Fruit fly (Drosophila melanogaster) whole organism, pupa: ENCODE results near the gene CG42367.
A peak's percentile ranks its signal among the peaks of the same experiment; 100 is the strongest.

Experiments
- CG10348 ChIP-seq: fragments of 200-800 bp; sonication (Bioruptor generic); IDR thresholded peaks from 2 replicates; pipeline ENCODE4 v1.3.6; 2022; ENCODE audit warnings: missing biosample characterization, missing genetic modification characterization
- CG12605 ChIP-seq: fragments of 200-800 bp; sonication (Bioruptor generic); IDR thresholded peaks from 2 replicates; pipeline ENCODE4 v1.3.6; 2022; ENCODE audit warnings: missing biosample characterization, missing genetic modification characterization
- CG13204 ChIP-seq: fragments of 200-800 bp; sonication (Bioruptor generic); optimal IDR thresholded peaks from 2 replicates; lab custom pipeline; 2018; ENCODE audit warnings: missing biosample characterization, mild to moderate bottlenecking, missing genetic modification characterization, moderate library complexity
- CG14655 ChIP-seq: fragments of 200-800 bp; sonication (Bioruptor generic); optimal IDR thresholded peaks from 3 replicates; lab custom pipeline; 2017; ENCODE audit warnings: mild to moderate bottlenecking, missing biosample characterization, missing genetic modification reagents, missing genetic modification characterization
- CG15710 ChIP-seq: fragments of 200-800 bp; sonication (Bioruptor generic); optimal IDR thresholded peaks from 2 replicates; lab custom pipeline; 2018; ENCODE audit warnings: missing biosample characterization, mild to moderate bottlenecking, missing genetic modification characterization, moderate library complexity
- CG17806 ChIP-seq: fragments of 200-800 bp; sonication (Bioruptor generic); optimal IDR thresholded peaks from 2 replicates; lab custom pipeline; 2018; ENCODE audit warnings: missing biosample characterization, mild to moderate bottlenecking, missing genetic modification characterization, moderate library complexity
- CG32121 ChIP-seq: fragments of 200-800 bp; sonication (Bioruptor generic); IDR thresholded peaks from 2 replicates; pipeline ENCODE4 v1.3.6; 2022; ENCODE audit warnings: missing biosample characterization, missing genetic modification characterization
- CG34367 ChIP-seq: fragments of 200-800 bp; sonication (Bioruptor generic); optimal IDR thresholded peaks from 2 replicates; lab custom pipeline; 2018; ENCODE audit warnings: missing biosample characterization, mild to moderate bottlenecking, missing genetic modification characterization
- CG4496 ChIP-seq: fragments of 200-800 bp; sonication (Bioruptor generic); IDR thresholded peaks from 3 replicates; pipeline ENCODE4 v1.3.6; 2022; ENCODE audit warnings: missing biosample characterization, missing genetic modification characterization
- CG8159 ChIP-seq: fragments of 200-800 bp; sonication (Bioruptor generic); optimal IDR thresholded peaks from 3 replicates; lab custom pipeline; 2018; ENCODE audit warnings: missing biosample characterization, mild to moderate bottlenecking, missing genetic modification characterization, moderate library complexity
- CG8301 ChIP-seq: fragments of 200-800 bp; sonication (Bioruptor generic); optimal IDR thresholded peaks from 2 replicates; lab custom pipeline; 2018; ENCODE audit warnings: missing biosample characterization, mild to moderate bottlenecking, missing genetic modification characterization
- CG9948 ChIP-seq: fragments of 200-800 bp; sonication (Bioruptor generic); optimal IDR thresholded peaks from 2 replicates; lab custom pipeline; 2018; ENCODE audit warnings: missing biosample characterization, mild to moderate bottlenecking, missing genetic modification characterization, moderate library complexity
- D1 ChIP-seq: fragments of 200-800 bp; sonication (Bioruptor generic); optimal IDR thresholded peaks from 2 replicates; lab custom pipeline; 2018; ENCODE audit warnings: missing biosample characterization, mild to moderate bottlenecking, missing genetic modification characterization, moderate library complexity
- EcR ChIP-seq: fragments of 200-800 bp; sonication (Bioruptor generic); optimal IDR thresholded peaks from 3 replicates; lab custom pipeline; 2019; ENCODE audit warnings: missing biosample characterization, missing genetic modification characterization, mild to moderate bottlenecking, moderate library complexity, missing genetic modification reagents
- Ets98B ChIP-seq: fragments of 200-800 bp; sonication (Bioruptor generic); IDR thresholded peaks from 2 replicates; pipeline ENCODE4 v1.3.6; 2022; ENCODE audit warnings: missing biosample characterization, missing genetic modification characterization
- Pif1A ChIP-seq: fragments of 200-800 bp; sonication (Bioruptor generic); optimal IDR thresholded peaks from 3 replicates; lab custom pipeline; 2016; ENCODE audit warnings: missing biosample characterization, missing genetic modification characterization
- Pif1B ChIP-seq: fragments of 200-800 bp; sonication (Bioruptor generic); optimal IDR thresholded peaks from 3 replicates; lab custom pipeline; 2016; ENCODE audit warnings: missing biosample characterization, missing genetic modification characterization
- Snoo ChIP-seq: fragments of 200-800 bp; sonication (Bioruptor generic); optimal IDR thresholded peaks from 3 replicates; lab custom pipeline; 2017; ENCODE audit warnings: missing biosample characterization, mild to moderate bottlenecking, missing genetic modification characterization, inconsistent platforms
- fd96Ca ChIP-seq: fragments of 200-800 bp; sonication (Bioruptor generic); IDR thresholded peaks from 3 replicates; pipeline ENCODE4 v1.3.6; 2022; ENCODE audit warnings: missing biosample characterization, missing genetic modification characterization
- gl ChIP-seq: fragments of 200-800 bp; sonication (Bioruptor generic); optimal IDR thresholded peaks from 2 replicates; lab custom pipeline; 2018; ENCODE audit warnings: missing biosample characterization, mild to moderate bottlenecking, missing genetic modification characterization
- rn ChIP-seq: fragments of 200-800 bp; sonication (Bioruptor generic); IDR thresholded peaks from 2 replicates; pipeline ENCODE4 v1.3.6; 2022; ENCODE audit warnings: missing biosample characterization, missing genetic modification characterization

Gene CG42367

dm6 chr2L:9930280-9930679, at the start of gene CG42367:
CG42367 (plus strand) TSS chr2L:9930580.
- TF ChIP-seq CG13204 (no peak), Snoo (tag; lab: Kevin White, UChicago) (no peak), CG12605 (GFP tag; lab: Robert Waterston, UW) (no peak)
- TF ChIP-seq, all 21 proteins: peak for 0

dm6 chr2L:9882393-9882971, 47.9 kb upstream of the CG42367 start:
- TF ChIP-seq CG8159 (no peak), CG32121 (GFP tag; lab: Robert Waterston, UW) (no peak), EcR (GFP tag; lab: Kevin White, UChicago) (no peak), CG9948 (tag; lab: Kevin White, UChicago) (no peak), gl (no peak), CG8301 (tag; lab: Kevin White, UChicago) (no peak), CG17806 (tag; lab: Kevin White, UChicago) (no peak), CG34367 (no peak)

dm6 chr2L:9886086-9886485, 44.3 kb upstream of the CG42367 start, which contains the start of gene nAChRalpha6:
nAChRalpha6 (minus strand) TSS chr2L:9886250.
- TF ChIP-seq CG4496, result no peak
- TF ChIP-seq Snoo (tag; lab: Kevin White, UChicago), result no peak
- no peak for TF ChIP-seq CG34367
- TF ChIP-seq CG14655 (GFP tag; lab: Kevin White, UChicago), result no peak
- TF ChIP-seq CG8301 (tag; lab: Kevin White, UChicago), result no peak
- TF ChIP-seq CG9948 (tag; lab: Kevin White, UChicago), result no peak
- TF ChIP-seq Pif1B (GFP tag; lab: Kevin White, UChicago), result no peak
- TF ChIP-seq CG8159, result no peak
- TF ChIP-seq CG10348 (GFP tag; lab: Robert Waterston, UW), result no peak
- TF ChIP-seq CG15710 (tag; lab: Kevin White, UChicago), result no peak
- TF ChIP-seq fd96Ca (GFP tag; lab: Robert Waterston, UW), result no peak
- TF ChIP-seq CG12605 (GFP tag; lab: Robert Waterston, UW), result no peak
- no peak for TF ChIP-seq CG32121 (GFP tag; lab: Robert Waterston, UW)
- TF ChIP-seq D1 (tag; lab: Kevin White, UChicago), result no peak
- no peak for TF ChIP-seq EcR (GFP tag; lab: Kevin White, UChicago)

DNA sequence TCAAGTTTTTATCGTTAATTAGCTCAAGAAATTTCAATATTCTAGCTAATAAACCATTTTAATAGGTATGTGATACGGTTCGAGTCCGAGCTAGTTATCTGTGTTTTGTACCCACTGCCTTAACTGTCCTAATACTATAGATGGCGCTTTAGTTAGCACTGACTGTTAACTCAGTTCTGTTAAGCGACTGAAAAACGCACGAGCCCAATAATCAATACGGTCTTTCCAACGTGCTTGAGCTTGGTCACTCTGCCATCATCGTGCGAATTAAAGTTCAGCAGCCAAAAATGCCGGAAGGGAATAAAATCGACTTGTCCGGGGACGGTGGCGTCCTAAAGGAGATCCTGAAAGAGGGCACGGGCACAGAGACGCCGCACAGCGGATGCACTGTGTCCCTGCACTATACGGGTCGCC, 42.5 kb upstream of the CG42367 start, which contains the start of gene Fkbp59:
TSS of gene Fkbp59 (plus strand) at position 150 of the 414 bp plus-strand sequence.
- no peak for TF ChIP-seq CG12605 (GFP tag; lab: Robert Waterston, UW)
- TF ChIP-seq CG10348 (GFP tag; lab: Robert Waterston, UW), result no peak
- no peak for TF ChIP-seq CG9948 (tag; lab: Kevin White, UChicago)
- no peak for TF ChIP-seq CG34367
- peak; percentile 41; the same call in 1 of the 3 replicates for TF ChIP-seq CG4496
- no peak for TF ChIP-seq CG8159
- no peak for TF ChIP-seq Pif1B (GFP tag; lab: Kevin White, UChicago)
- TF ChIP-seq CG14655 (GFP tag; lab: Kevin White, UChicago), result no peak
- TF ChIP-seq CG13204, result no peak

DNA sequence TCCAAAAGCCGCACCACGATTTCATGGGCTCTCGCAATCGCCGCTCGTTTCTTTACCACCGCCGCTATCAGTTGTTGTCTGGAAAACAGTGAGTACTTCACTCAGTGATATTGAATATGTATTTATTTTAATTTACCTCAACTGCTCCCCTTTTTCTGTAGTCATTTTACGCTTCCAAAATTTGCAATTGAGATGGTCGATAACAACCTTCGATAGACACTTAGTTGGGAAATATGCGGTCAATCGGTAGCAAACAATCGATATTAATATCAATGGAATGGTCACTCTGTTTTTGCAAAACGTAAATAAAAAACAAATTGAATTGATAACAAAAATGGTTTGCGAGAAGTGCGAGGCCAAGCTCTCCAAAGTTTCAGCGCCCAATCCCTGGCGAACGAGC, 39.8 kb upstream of the CG42367 start, which contains the start of the genes CG34183 and CG4537:
TSS of gene CG34183 (minus strand) at position 197 of the 400 bp plus-strand sequence.
TSS of gene CG4537 (plus strand) at position 310 of the 400 bp plus-strand sequence.
- TF ChIP-seq gl, result no peak
- no peak for TF ChIP-seq Ets98B (GFP tag; lab: Robert Waterston, UW)
- TF ChIP-seq EcR (GFP tag; lab: Kevin White, UChicago), result no peak
- no peak for TF ChIP-seq D1 (tag; lab: Kevin White, UChicago)
- no peak for TF ChIP-seq Pif1A (GFP tag; lab: Kevin White, UChicago)
- no peak for TF ChIP-seq CG12605 (GFP tag; lab: Robert Waterston, UW)
- TF ChIP-seq CG4496, result no peak
- no peak for TF ChIP-seq CG14655 (GFP tag; lab: Kevin White, UChicago)
- no peak for TF ChIP-seq CG13204
- TF ChIP-seq fd96Ca (GFP tag; lab: Robert Waterston, UW), result no peak
- no peak for TF ChIP-seq CG9948 (tag; lab: Kevin White, UChicago)
- no peak for TF ChIP-seq CG8159

- TF ChIP-seq Snoo (tag; lab: Kevin White, UChicago) (no peak), CG15710 (tag; lab: Kevin White, UChicago) (no peak), CG4496 (no peak), Pif1A (GFP tag; lab: Kevin White, UChicago) (no peak), CG8301 (tag; lab: Kevin White, UChicago) (no peak), fd96Ca (GFP tag; lab: Robert Waterston, UW) (no peak), CG14655 (GFP tag; lab: Kevin White, UChicago) (no peak), CG12605 (GFP tag; lab: Robert Waterston, UW) (no peak), CG32121 (GFP tag; lab: Robert Waterston, UW) (no peak), CG10348 (GFP tag; lab: Robert Waterston, UW) (no peak), rn (GFP tag; lab: Robert Waterston, UW) (no peak), CG17806 (tag; lab: Kevin White, UChicago) (no peak), EcR (GFP tag; lab: Kevin White, UChicago) (no peak), CG13204 (no peak), CG9948 (tag; lab: Kevin White, UChicago) (no peak), Pif1B (GFP tag; lab: Kevin White, UChicago) (no peak), CG34367 (no peak), CG8159 (no peak)
Observed at dm6 chr2L:9893183-9893582, 37.2 kb upstream of the CG42367 start, which contains the start of gene mtDNA-helicase. mtDNA-helicase (minus strand) TSS chr2L:9893446.
